Worm (Caenorhabditis elegans): ENCODE data around the gene Y44A6B.3.

Y44A6B.3 gene

ce11 chrV:20634330-20634729, 3.9 kb downstream of the Y44A6B.3 start, which contains the start of gene F46B3.16:
Gene F46B3.16 (plus strand): TSS chrV:20634630.
- no peak for TF ChIP-seq nhr-232 (tag; optimal IDR thresholded peaks at IDR 0.05)
- no peak for TF ChIP-seq ceh-2 (tag; optimal IDR thresholded peaks at IDR 0.05)
- TF ChIP-seq tbx-2 (tag; optimal IDR thresholded peaks at IDR 0.05) = no peak
- TF ChIP-seq pqm-1 (tag; optimal IDR thresholded peaks at IDR 0.05) = no peak
- TF ChIP-seq pros-1 (tag; optimal IDR thresholded peaks at IDR 0.05) = no peak
- no peak for TF ChIP-seq ets-4 (tag; optimal IDR thresholded peaks at IDR 0.05)
- no peak for TF ChIP-seq sox-2 (GFP tag; IDR thresholded peaks at IDR 0.05)
- no peak for TF ChIP-seq ceh-18 (tag; optimal IDR thresholded peaks at IDR 0.05)
- no peak for TF ChIP-seq unc-55 (GFP tag; optimal IDR thresholded peaks at IDR 0.05)
- TF ChIP-seq K09A11.1 (tag; optimal IDR thresholded peaks at IDR 0.05; ENCODE audit: insufficient read depth) = no peak
- TF ChIP-seq ttx-3 (tag; optimal IDR thresholded peaks at IDR 0.05) = no peak
- TF ChIP-seq hlh-13 (GFP tag; optimal IDR thresholded peaks at IDR 0.05) = no peak
- no peak for TF ChIP-seq unc-42 (tag; optimal IDR thresholded peaks at IDR 0.05)
- no peak for TF ChIP-seq pax-1 (tag; optimal IDR thresholded peaks at IDR 0.05)
- TF ChIP-seq sdc-2 (tag; optimal IDR thresholded peaks at IDR 0.05) = no peak
- no peak for TF ChIP-seq ceh-9 (tag; optimal IDR thresholded peaks at IDR 0.05)
- no peak for TF ChIP-seq ceh-31 (tag; optimal IDR thresholded peaks at IDR 0.05)
- TF ChIP-seq fkh-10 (GFP tag; optimal IDR thresholded peaks at IDR 0.05) = no peak

- TF ChIP-seq elt-4 (tag; optimal IDR thresholded peaks at IDR 0.05) (no peak), C08G9.2 (tag; optimal IDR thresholded peaks at IDR 0.05) (no peak), pros-1 (tag; optimal IDR thresholded peaks at IDR 0.05) (no peak), sox-2 (GFP tag; IDR thresholded peaks at IDR 0.05) (no peak), npax-4 (tag; optimal IDR thresholded peaks at IDR 0.05) (no peak), hlh-15 (tag; optimal IDR thresholded peaks at IDR 0.05) (no peak), ceh-9 (tag; optimal IDR thresholded peaks at IDR 0.05) (no peak), fkh-6 (tag; optimal IDR thresholded peaks at IDR 0.05) (no peak), ceh-22 (tag; optimal IDR thresholded peaks at IDR 0.05) (no peak), ets-4 (tag; optimal IDR thresholded peaks at IDR 0.05) (no peak)
Measured at ce11 chrV:20633619-20634018, 4.6 kb downstream of the Y44A6B.3 start, which contains the start of gene F46B3.15. Gene F46B3.15 (minus strand): TSS chrV:20633719.

- TF ChIP-seq ceh-24 (tag; optimal IDR thresholded peaks at IDR 0.05) (no peak), odd-2 (tag; optimal IDR thresholded peaks at IDR 0.05) (no peak), ama-1 (optimal IDR thresholded peaks at IDR 0.05) (no peak), nfya-1 (tag; optimal IDR thresholded peaks at IDR 0.05) (no peak)
Measured at ce11 chrV:20631255-20631654, 7.0 kb downstream of the Y44A6B.3 start, which contains the start of gene F46B3.14. Gene F46B3.14 (minus strand): TSS chrV:20631355.

ce11 chrV:20626043-20626761, 12.0 kb downstream of the Y44A6B.3 start, which contains the start of the genes F46B3.9 and srz-18:
Gene F46B3.9 (minus strand): TSS chrV:20626143.
Gene srz-18 (plus strand): TSS chrV:20626711.
- TF ChIP-seq lim-6 (tag; optimal IDR thresholded peaks at IDR 0.05) (no peak), nhr-232 (tag; optimal IDR thresholded peaks at IDR 0.05) (no peak), ceh-19 (GFP tag; optimal IDR thresholded peaks at IDR 0.05) (no peak), hlh-8 (tag; optimal IDR thresholded peaks at IDR 0.05) (no peak), odd-2 (tag; optimal IDR thresholded peaks at IDR 0.05) (no peak), ets-4 (tag; optimal IDR thresholded peaks at IDR 0.05) (no peak), ttx-3 (tag; optimal IDR thresholded peaks at IDR 0.05) (no peak), C38D4.7 (GFP tag; optimal IDR thresholded peaks at IDR 0.05) (no peak), pax-1 (tag; optimal IDR thresholded peaks at IDR 0.05) (no peak)

ce11 chrV:20625260-20625659, 13.0 kb downstream of the Y44A6B.3 start:
- TF ChIP-seq ref-2 (tag; optimal IDR thresholded peaks at IDR 0.05) (no peak), fax-1 (tag; optimal IDR thresholded peaks at IDR 0.05) (no peak), lim-6 (tag; optimal IDR thresholded peaks at IDR 0.05) (no peak), C08G9.2 (tag; optimal IDR thresholded peaks at IDR 0.05) (no peak), unc-42 (tag; optimal IDR thresholded peaks at IDR 0.05) (no peak), elt-4 (tag; optimal IDR thresholded peaks at IDR 0.05) (no peak), unc-86 (tag; optimal IDR thresholded peaks at IDR 0.05) (no peak), unc-3 (GFP tag; conservative IDR thresholded peaks at IDR 0.05) (no peak), unc-3 (tag; optimal IDR thresholded peaks at IDR 0.05) (no peak), K09A11.1 (tag; optimal IDR thresholded peaks at IDR 0.05; ENCODE audit: insufficient read depth) (no peak), ttx-3 (tag; optimal IDR thresholded peaks at IDR 0.05) (no peak), madf-2 (tag; optimal IDR thresholded peaks at IDR 0.05) (no peak)
